Worm (Caenorhabditis elegans): ENCODE results near the gene acd-4.
A peak's percentile ranks its signal among the peaks of the same experiment; 100 is the strongest.

The acd-4 gene

ce11 chrV:8651007-8651711 is 13.1 kb downstream of the acd-4 start:
- no peak for TF ChIP-seq hlh-1 (tag; optimal IDR thresholded peaks at IDR 0.05)

ce11 chrV:8652177-8652576 is 14.2 kb downstream of the acd-4 start:
- no peak for TF ChIP-seq ceh-43 (GFP tag; optimal IDR thresholded peaks at IDR 0.05)
- TF ChIP-seq snpc-4 (tag; optimal IDR thresholded peaks at IDR 0.05) = no peak
- no peak for TF ChIP-seq blmp-1 (tag; optimal IDR thresholded peaks at IDR 0.05)
- no peak for TF ChIP-seq unc-120 (tag; optimal IDR thresholded peaks at IDR 0.05; ENCODE audit: poor library complexity, severe bottlenecking)
- no peak for TF ChIP-seq elt-3 (tag; optimal IDR thresholded peaks at IDR 0.05)
- TF ChIP-seq lin-13 (tag; optimal IDR thresholded peaks at IDR 0.05) = no peak
- TF ChIP-seq unc-62 (GFP tag; optimal IDR thresholded peaks at IDR 0.05) = no peak
- TF ChIP-seq flh-1 (GFP tag; optimal IDR thresholded peaks at IDR 0.05) = no peak
- TF ChIP-seq mep-1 (tag; optimal IDR thresholded peaks at IDR 0.05) = no peak
- no peak for TF ChIP-seq sptf-1 (tag; optimal IDR thresholded peaks at IDR 0.05)
- no peak for TF ChIP-seq lsy-2 (tag; optimal IDR thresholded peaks at IDR 0.05)

- TF ChIP-seq pha-4 (tag; optimal IDR thresholded peaks at IDR 0.05) = no peak
- no peak for TF ChIP-seq ceh-83 (GFP tag; optimal IDR thresholded peaks at IDR 0.05)
- peak; percentile 41 for TF ChIP-seq unc-62 (GFP tag; optimal IDR thresholded peaks at IDR 0.05)
Observed at ce11 chrV:8653080-8653821, 15.2 kb downstream of the acd-4 start.

ce11 chrV:8654460-8655419 is 16.7 kb downstream of the acd-4 start:
- no peak for TF ChIP-seq unc-39 (tag; optimal IDR thresholded peaks at IDR 0.05)
- no peak for TF ChIP-seq ceh-83 (GFP tag; optimal IDR thresholded peaks at IDR 0.05)
- no peak for TF ChIP-seq elt-3 (tag; optimal IDR thresholded peaks at IDR 0.05)
- TF ChIP-seq ham-2 (GFP tag; optimal IDR thresholded peaks at IDR 0.05) = no peak
- TF ChIP-seq unc-62 (GFP tag; optimal IDR thresholded peaks at IDR 0.05) = peak; percentile 62
- no peak for TF ChIP-seq ceh-39 (tag; optimal IDR thresholded peaks at IDR 0.05)
- no peak for TF ChIP-seq nhr-28 (tag; optimal IDR thresholded peaks at IDR 0.05)
- TF ChIP-seq hlh-1 (tag; optimal IDR thresholded peaks at IDR 0.05) = peak; percentile 85
- no peak for TF ChIP-seq elt-1 (tag; optimal IDR thresholded peaks at IDR 0.05; ENCODE audit: borderline replicate concordance, insufficient read depth)
- TF ChIP-seq unc-120 (tag; optimal IDR thresholded peaks at IDR 0.05; ENCODE audit: poor library complexity, severe bottlenecking) = peak; percentile 15

- no peak for TF ChIP-seq nhr-12 (tag; optimal IDR thresholded peaks at IDR 0.05)
- no peak for TF ChIP-seq mab-5 (tag; optimal IDR thresholded peaks at IDR 0.05)
- TF ChIP-seq ceh-43 (GFP tag; optimal IDR thresholded peaks at IDR 0.05) = no peak
- no peak for TF ChIP-seq unc-39 (tag; optimal IDR thresholded peaks at IDR 0.05)
- TF ChIP-seq ztf-11 (tag; optimal IDR thresholded peaks at IDR 0.05) = no peak
- no peak for TF ChIP-seq ces-1 (GFP tag; optimal IDR thresholded peaks at IDR 0.05)
- TF ChIP-seq unc-120 (tag; optimal IDR thresholded peaks at IDR 0.05; ENCODE audit: poor library complexity, severe bottlenecking) = no peak
- no peak for TF ChIP-seq unc-62 (GFP tag; optimal IDR thresholded peaks at IDR 0.05)
- no peak for TF ChIP-seq blmp-1 (tag; optimal IDR thresholded peaks at IDR 0.05)
- TF ChIP-seq drap-1 (GFP tag; optimal IDR thresholded peaks at IDR 0.05) = no peak
- TF ChIP-seq ceh-83 (GFP tag; optimal IDR thresholded peaks at IDR 0.05) = no peak
- no peak for TF ChIP-seq nhr-28 (tag; optimal IDR thresholded peaks at IDR 0.05)
- TF ChIP-seq elt-3 (tag; optimal IDR thresholded peaks at IDR 0.05) = no peak
Observed at ce11 chrV:8657911-8658310, 19.9 kb downstream of the acd-4 start.
